Worm (Caenorhabditis elegans) whole organism, L3 larva: Measurements from ENCODE around the gene C29F9.2.

Experiments
- R02D3.7 ChIP-seq: fragments of 150-350 bp; optimal IDR thresholded peaks from 2 replicates; lab custom pipeline; 2014; ENCODE audit warnings: missing biosample characterization, missing genetic modification characterization
- ZK546.5 ChIP-seq: sonication (generic microtip); optimal IDR thresholded peaks from 2 replicates; lab custom pipeline; 2017; ENCODE audit warnings: missing biosample characterization, missing genetic modification characterization
- aly-2 ChIP-seq: fragments of 150-350 bp; optimal IDR thresholded peaks from 2 replicates; lab custom pipeline; 2014; ENCODE audit warnings: missing biosample characterization, missing genetic modification characterization
- ama-1 ChIP-seq: fragments of 150-350 bp; optimal IDR thresholded peaks from 2 replicates; lab custom pipeline; 2018
- ceh-16 ChIP-seq: sonication (generic microtip); optimal IDR thresholded peaks from 2 replicates; lab custom pipeline; 2017; ENCODE audit warnings: missing biosample characterization, missing genetic modification characterization
- ceh-28 ChIP-seq: fragments of 150-350 bp; optimal IDR thresholded peaks from 2 replicates; lab custom pipeline; 2014; ENCODE audit warnings: missing biosample characterization, missing genetic modification reagents, missing genetic modification characterization
- ceh-82 ChIP-seq: fragments of 150-350 bp; optimal IDR thresholded peaks from 2 replicates; lab custom pipeline; 2014; ENCODE audit warnings: missing biosample characterization, missing genetic modification characterization
- ceh-9 ChIP-seq: sonication (generic microtip); optimal IDR thresholded peaks from 2 replicates; lab custom pipeline; 2018; ENCODE audit warnings: missing biosample characterization, missing genetic modification characterization
- daf-12 ChIP-seq: fragments of 150-350 bp; optimal IDR thresholded peaks from 2 replicates; lab custom pipeline; 2014; ENCODE audit warnings: missing biosample characterization, missing genetic modification reagents, missing genetic modification characterization
- egl-27 ChIP-seq: sonication (generic microtip); optimal IDR thresholded peaks from 4 replicates; lab custom pipeline; 2017; ENCODE audit warnings: missing biosample characterization, missing genetic modification reagents, missing genetic modification characterization
- egl-5 ChIP-seq: fragments of 150-350 bp; optimal IDR thresholded peaks from 2 replicates; lab custom pipeline; 2017; ENCODE audit warnings: missing biosample characterization, missing genetic modification reagents, missing genetic modification characterization, inconsistent platforms
- elt-1 ChIP-seq: fragments of 150-350 bp; optimal IDR thresholded peaks from 2 replicates; lab custom pipeline; 2014; ENCODE audit warnings: missing biosample characterization, missing genetic modification characterization
- elt-2 ChIP-seq: sonication (generic microtip); optimal IDR thresholded peaks from 2 replicates; lab custom pipeline; 2016; ENCODE audit warnings: missing genetic modification reagents, mild to moderate bottlenecking, missing genetic modification characterization, missing compliant biosample characterization
- elt-3 ChIP-seq, 3 experiments: fragments of 150-350 bp in 1 of 3; sonication (generic microtip) in 2 of 3; optimal IDR thresholded peaks; 2 replicates in 2 of 3; 4 replicates in 1 of 3; lab custom pipeline; 2014 to 2017; ENCODE audit warnings: missing biosample characterization in 3 of 3, missing genetic modification characterization in 3 of 3
- eor-1 ChIP-seq, 2 experiments: fragments of 150-350 bp; optimal IDR thresholded peaks; 2 replicates each; lab custom pipeline; 2014 to 2018; ENCODE audit warnings: missing biosample characterization in 2 of 2, missing genetic modification characterization in 2 of 2
- fkh-10 ChIP-seq: sonication (generic microtip); optimal IDR thresholded peaks from 2 replicates; lab custom pipeline; 2017; ENCODE audit warnings: missing biosample characterization, missing genetic modification reagents, missing genetic modification characterization
- fkh-2 ChIP-seq: fragments of 150-350 bp; optimal IDR thresholded peaks from 2 replicates; lab custom pipeline; 2014; ENCODE audit warnings: missing biosample characterization, missing genetic modification reagents, missing genetic modification characterization
- fos-1 ChIP-seq: fragments of 150-350 bp; optimal IDR thresholded peaks from 2 replicates; lab custom pipeline; 2014; ENCODE audit warnings: missing biosample characterization, missing genetic modification characterization
- hmg-11 ChIP-seq: sonication (generic microtip); optimal IDR thresholded peaks from 2 replicates; lab custom pipeline; 2016; ENCODE audit warnings: missing genetic modification characterization, missing compliant biosample characterization
- jun-1 ChIP-seq: fragments of 150-350 bp; optimal IDR thresholded peaks from 2 replicates; lab custom pipeline; 2014; ENCODE audit warnings: missing biosample characterization, missing genetic modification reagents, missing genetic modification characterization
- lin-15B ChIP-seq: fragments of 150-350 bp; optimal IDR thresholded peaks from 2 replicates; lab custom pipeline; 2014; ENCODE audit warnings: missing biosample characterization, missing genetic modification characterization
- lin-39 ChIP-seq: fragments of 150-350 bp; optimal IDR thresholded peaks from 2 replicates; lab custom pipeline; 2018; ENCODE audit warnings: missing biosample characterization, missing genetic modification reagents, missing genetic modification characterization
- lsy-12 ChIP-seq: sonication (generic microtip); optimal IDR thresholded peaks from 2 replicates; lab custom pipeline; 2016; ENCODE audit warnings: mild to moderate bottlenecking, missing genetic modification characterization, missing compliant biosample characterization
- mdl-1 ChIP-seq: fragments of 150-350 bp; optimal IDR thresholded peaks from 2 replicates; lab custom pipeline; 2014; ENCODE audit warnings: missing biosample characterization, missing genetic modification characterization
- mml-1 ChIP-seq: fragments of 150-350 bp; sonication (generic microtip); optimal IDR thresholded peaks from 3 replicates; lab custom pipeline; 2014; ENCODE audit warnings: missing biosample characterization, missing genetic modification characterization
- nfya-1 ChIP-seq: sonication (generic microtip); optimal IDR thresholded peaks from 2 replicates; lab custom pipeline; 2017; ENCODE audit warnings: missing genetic modification characterization, mild to moderate bottlenecking, missing compliant biosample characterization, antibody characterized with exemption, moderate library complexity; ENCODE audit not compliant: insufficient read depth
- nhr-11 ChIP-seq: fragments of 150-350 bp; optimal IDR thresholded peaks from 2 replicates; lab custom pipeline; 2014; ENCODE audit warnings: missing biosample characterization, missing genetic modification characterization
- nhr-12 ChIP-seq: fragments of 150-350 bp; optimal IDR thresholded peaks from 2 replicates; lab custom pipeline; 2014; ENCODE audit warnings: missing biosample characterization, missing genetic modification characterization
- nhr-23 ChIP-seq: fragments of 150-350 bp; optimal IDR thresholded peaks from 2 replicates; lab custom pipeline; 2014; ENCODE audit warnings: missing biosample characterization, missing genetic modification reagents, missing genetic modification characterization
- nhr-237 ChIP-seq: fragments of 150-350 bp; optimal IDR thresholded peaks from 2 replicates; lab custom pipeline; 2014; ENCODE audit warnings: missing biosample characterization, missing genetic modification characterization
- nhr-25 ChIP-seq: sonication (generic microtip); optimal IDR thresholded peaks from 2 replicates; lab custom pipeline; 2017; ENCODE audit warnings: missing biosample characterization, missing genetic modification characterization
- nhr-28 ChIP-seq: fragments of 150-350 bp; optimal IDR thresholded peaks from 2 replicates; lab custom pipeline; 2014; ENCODE audit warnings: missing biosample characterization, missing genetic modification characterization
- nhr-43 ChIP-seq: sonication (generic microtip); optimal IDR thresholded peaks from 2 replicates; lab custom pipeline; 2016; ENCODE audit warnings: mild to moderate bottlenecking, missing genetic modification characterization, missing compliant biosample characterization; ENCODE audit not compliant: poor library complexity, severe bottlenecking
- nhr-67 ChIP-seq: fragments of 150-350 bp; optimal IDR thresholded peaks from 2 replicates; lab custom pipeline; 2014; ENCODE audit warnings: missing biosample characterization, missing genetic modification characterization
- nhr-76 ChIP-seq: fragments of 150-350 bp; sonication (generic microtip); optimal IDR thresholded peaks from 5 replicates; lab custom pipeline; 2014; ENCODE audit warnings: missing biosample characterization, missing genetic modification characterization
- nhr-77 ChIP-seq: fragments of 150-350 bp; optimal IDR thresholded peaks from 2 replicates; lab custom pipeline; 2014; ENCODE audit warnings: missing biosample characterization, missing genetic modification characterization
- pha-4 ChIP-seq: fragments of 150-350 bp; optimal IDR thresholded peaks from 2 replicates; lab custom pipeline; 2014; ENCODE audit warnings: missing biosample characterization, missing genetic modification reagents, missing genetic modification characterization
- pqm-1 ChIP-seq: fragments of 150-350 bp; optimal IDR thresholded peaks from 2 replicates; lab custom pipeline; 2017; ENCODE audit warnings: missing biosample characterization, missing genetic modification characterization, inconsistent platforms
- sea-2 ChIP-seq: fragments of 150-350 bp; sonication (generic microtip); optimal IDR thresholded peaks from 4 replicates; lab custom pipeline; 2014; ENCODE audit warnings: missing biosample characterization, missing genetic modification reagents, missing genetic modification characterization
- skn-1 ChIP-seq: fragments of 150-350 bp; optimal IDR thresholded peaks from 2 replicates; lab custom pipeline; 2014; ENCODE audit warnings: missing biosample characterization, missing genetic modification characterization
- snpc-4 ChIP-seq: fragments of 150-350 bp; optimal IDR thresholded peaks from 2 replicates; lab custom pipeline; 2014; ENCODE audit warnings: missing biosample characterization, missing genetic modification characterization
- tbx-2 ChIP-seq: sonication (generic microtip); optimal IDR thresholded peaks from 2 replicates; lab custom pipeline; 2016; ENCODE audit warnings: mild to moderate bottlenecking, missing genetic modification characterization, missing compliant biosample characterization
- unc-39 ChIP-seq: sonication (generic microtip); optimal IDR thresholded peaks from 4 replicates; lab custom pipeline; 2017; ENCODE audit warnings: missing biosample characterization, missing genetic modification characterization
- unc-62 ChIP-seq: fragments of 150-350 bp; sonication (generic microtip); optimal IDR thresholded peaks from 4 replicates; lab custom pipeline; 2014; ENCODE audit warnings: missing biosample characterization, missing genetic modification reagents, missing genetic modification characterization
- zag-1 ChIP-seq: fragments of 150-350 bp; optimal IDR thresholded peaks from 2 replicates; lab custom pipeline; 2014; ENCODE audit warnings: missing biosample characterization, missing genetic modification characterization
- ztf-11 ChIP-seq: fragments of 150-350 bp; optimal IDR thresholded peaks from 2 replicates; lab custom pipeline; 2014; ENCODE audit warnings: missing biosample characterization, missing genetic modification characterization
- ztf-4 ChIP-seq: fragments of 150-350 bp; optimal IDR thresholded peaks from 2 replicates; lab custom pipeline; 2014; ENCODE audit warnings: missing biosample characterization, missing genetic modification characterization

The C29F9.2 gene

ce11 chrIII:130650-131049 is at the start of gene C29F9.2, which contains the start of gene nhr-280:
TSS of gene C29F9.2 (plus strand) at chrIII:130947.
TSS of gene nhr-280 (minus strand) at chrIII:130750.
- TF ChIP-seq elt-3 (tag; optimal IDR thresholded peaks at IDR 0.05; lab: Kevin White, UChicago) (no peak), elt-2 (peak; percentile 38), ceh-9 (tag; lab: Kevin White, UChicago) (no peak), mml-1 (tag; lab: Kevin White, UChicago) (no peak), pha-4 (tag; lab: Kevin White, UChicago) (peak; percentile 38)

ce11 chrIII:84372-84771 is 46.4 kb upstream of the C29F9.2 start:
- TF ChIP-seq unc-62 (GFP tag; lab: Kevin White, UChicago) (no peak), nfya-1 (peak; percentile 93), ztf-4 (no peak)

- TF ChIP-seq ama-1 (lab: Kevin White, UChicago) (no peak), egl-27 (tag; lab: Kevin White, UChicago) (no peak), daf-12 (tag; lab: Kevin White, UChicago) (no peak), nfya-1 (peak; percentile 82), nhr-23 (tag; lab: Kevin White, UChicago) (peak; percentile 66), eor-1 (tag; optimal IDR thresholded peaks at IDR 0.05; lab: Kevin White, UChicago) (no peak), fkh-2 (tag; lab: Kevin White, UChicago) (peak; percentile 44), lin-15B (peak; percentile 83), nhr-25 (tag; lab: Kevin White, UChicago) (peak; percentile 17), skn-1 (tag; lab: Kevin White, UChicago) (no peak), nhr-237 (tag; lab: Kevin White, UChicago) (no peak), ztf-11 (no peak), elt-3 (tag; optimal IDR thresholded peaks at IDR 0.05; lab: Kevin White, UChicago) (no peak), R02D3.7 (peak; percentile 64), zag-1 (no peak), ceh-28 (tag; lab: Kevin White, UChicago) (peak; percentile 21), aly-2 (tag; lab: Kevin White, UChicago) (no peak), jun-1 (tag; lab: Kevin White, UChicago) (no peak), hmg-11 (tag; lab: Kevin White, UChicago) (peak; percentile 87), lsy-12 (tag; lab: Kevin White, UChicago) (no peak), snpc-4 (peak; percentile 51), lin-39 (tag; lab: Kevin White, UChicago) (peak; percentile 66), ZK546.5 (tag; lab: Kevin White, UChicago) (no peak), ceh-9 (tag; lab: Kevin White, UChicago) (no peak), fkh-10 (peak; percentile 21), tbx-2 (tag; lab: Kevin White, UChicago) (no peak), unc-39 (tag; lab: Kevin White, UChicago) (no peak), nhr-11 (no peak), mml-1 (tag; lab: Kevin White, UChicago) (no peak), nhr-43 (tag; lab: Kevin White, UChicago) (no peak), ceh-16 (tag; lab: Kevin White, UChicago) (no peak), nhr-67 (tag; lab: Kevin White, UChicago) (no peak), unc-62 (GFP tag; lab: Kevin White, UChicago) (no peak), egl-5 (tag; lab: Kevin White, UChicago) (peak; percentile 39), elt-1 (no peak), nhr-77 (tag; lab: Kevin White, UChicago) (no peak), nhr-28 (tag; lab: Kevin White, UChicago) (no peak), nhr-76 (tag; lab: Kevin White, UChicago) (no peak), elt-2 (peak; percentile 23), ceh-82 (no peak), mdl-1 (no peak), pha-4 (tag; lab: Kevin White, UChicago) (peak; percentile 82), pqm-1 (tag; lab: Kevin White, UChicago) (peak; percentile 43), fos-1 (tag; lab: Kevin White, UChicago) (no peak), sea-2 (GFP tag; lab: Kevin White, UChicago) (no peak), nhr-12 (tag; lab: Kevin White, UChicago) (no peak), ztf-4 (no peak)
- TF ChIP-seq, all 47 proteins: peak for 15
Measured at ce11 chrIII:86316-86715, 44.4 kb upstream of the C29F9.2 start, which contains the start of gene attf-3. TSS of gene attf-3 (minus strand) at chrIII:86384.
